Worm (Caenorhabditis elegans) whole organism, L1 larva: ENCODE data around the gene T04A8.18.
A peak's percentile ranks its signal among the peaks of the same experiment; 100 is the strongest.

Source experiments
- C04F5.9 ChIP-seq: sonication (generic microtip); optimal IDR thresholded peaks from 2 replicates; lab custom pipeline; 2016; ENCODE audit warnings: missing genetic modification characterization, missing compliant biosample characterization
- C16A3.4 ChIP-seq: fragments of 150-350 bp; optimal IDR thresholded peaks from 2 replicates; lab custom pipeline; 2014; ENCODE audit warnings: missing biosample characterization, missing genetic modification characterization
- F16B12.6 ChIP-seq: fragments of 150-350 bp; optimal IDR thresholded peaks from 2 replicates; lab custom pipeline; 2014; ENCODE audit warnings: missing biosample characterization, missing genetic modification characterization
- Y116A8C.19 ChIP-seq: sonication (generic microtip); optimal IDR thresholded peaks from 2 replicates; lab custom pipeline; 2016; ENCODE audit warnings: missing compliant biosample characterization, missing genetic modification characterization, borderline replicate concordance
- aha-1 ChIP-seq: fragments of 150-350 bp; optimal IDR thresholded peaks from 2 replicates; lab custom pipeline; 2014; ENCODE audit warnings: missing biosample characterization, missing genetic modification characterization
- alr-1 ChIP-seq: fragments of 200-800 bp; sonication (Bioruptor generic); optimal IDR thresholded peaks from 2 replicates; lab custom pipeline; 2018; ENCODE audit warnings: borderline replicate concordance, mild to moderate bottlenecking, missing genetic modification characterization, missing compliant biosample characterization
- ceh-63 ChIP-seq: fragments of 200-800 bp; sonication (Bioruptor generic); optimal IDR thresholded peaks from 2 replicates; lab custom pipeline; 2018; ENCODE audit warnings: mild to moderate bottlenecking, missing genetic modification characterization, missing compliant biosample characterization
- ceh-88 ChIP-seq: fragments of 200-800 bp; sonication (Bioruptor generic); IDR thresholded peaks from 2 replicates; pipeline ENCODE4 v1.3.6; 2022; ENCODE audit warnings: missing genetic modification characterization, missing compliant biosample characterization
- ceh-90 ChIP-seq: sonication (generic microtip); optimal IDR thresholded peaks from 2 replicates; lab custom pipeline; 2016; ENCODE audit warnings: missing genetic modification characterization, missing compliant biosample characterization
- ces-1 ChIP-seq: fragments of 150-350 bp; optimal IDR thresholded peaks from 2 replicates; lab custom pipeline; 2014; ENCODE audit warnings: missing biosample characterization, missing genetic modification reagents, missing genetic modification characterization
- dpl-1 ChIP-seq, 3 experiments: fragments of 150-350 bp in 2 of 3; sonication (generic microtip) in 1 of 3; optimal IDR thresholded peaks; 2 replicates each; lab custom pipeline; 2014 to 2017; ENCODE audit warnings: missing biosample characterization in 3 of 3, missing genetic modification characterization in 3 of 3, missing genetic modification reagents in 3 of 3
- efl-1 ChIP-seq, 4 experiments: fragments of 150-350 bp; optimal IDR thresholded peaks in 3 of 4; peaks in 1 of 4; 1 replicate in 1 of 4; 2 replicates in 3 of 4; lab custom pipeline; 2014; ENCODE audit warnings: missing biosample characterization in 2 of 4, missing genetic modification characterization in 2 of 4, missing genetic modification reagents in 2 of 4
- egl-27 ChIP-seq, 2 experiments: fragments of 150-350 bp in 1 of 2; sonication (generic microtip); optimal IDR thresholded peaks; 3 replicates each; lab custom pipeline; 2017 to 2018; ENCODE audit warnings: missing biosample characterization in 2 of 2, missing genetic modification characterization in 2 of 2, missing genetic modification reagents in 2 of 2
- elt-2 ChIP-seq: sonication (generic microtip); optimal IDR thresholded peaks from 2 replicates; lab custom pipeline; 2016; ENCODE audit warnings: missing genetic modification characterization, mild to moderate bottlenecking, inconsistent platforms, missing compliant biosample characterization, missing genetic modification reagents
- ets-5 ChIP-seq: fragments of 200-800 bp; sonication (Bioruptor generic); IDR thresholded peaks from 2 replicates; pipeline ENCODE4 v1.3.6; 2022; ENCODE audit warnings: missing genetic modification characterization, missing compliant biosample characterization
- fos-1 ChIP-seq: fragments of 150-350 bp; optimal IDR thresholded peaks from 2 replicates; lab custom pipeline; 2014; ENCODE audit warnings: missing biosample characterization, missing genetic modification characterization
- hlh-4 ChIP-seq: sonication (generic microtip); optimal IDR thresholded peaks from 2 replicates; lab custom pipeline; 2016; ENCODE audit warnings: mild to moderate bottlenecking, missing genetic modification characterization, missing compliant biosample characterization
- hpl-2 ChIP-seq: fragments of 150-350 bp; optimal IDR thresholded peaks from 2 replicates; lab custom pipeline; 2014; ENCODE audit warnings: missing biosample characterization, missing genetic modification reagents, missing genetic modification characterization
- isw-1 ChIP-seq: fragments of 200-800 bp; sonication (Bioruptor generic); IDR thresholded peaks from 2 replicates; pipeline ENCODE4 v1.3.6; 2022; ENCODE audit warnings: missing genetic modification characterization, missing compliant biosample characterization
- jun-1 ChIP-seq: fragments of 150-350 bp; optimal IDR thresholded peaks from 2 replicates; lab custom pipeline; 2014; ENCODE audit warnings: missing biosample characterization, missing genetic modification reagents, missing genetic modification characterization
- lin-13 ChIP-seq: fragments of 150-350 bp; optimal IDR thresholded peaks from 2 replicates; lab custom pipeline; 2014; ENCODE audit warnings: missing biosample characterization, missing genetic modification reagents, missing genetic modification characterization
- lin-14 ChIP-seq: fragments of 200-800 bp; sonication (Bioruptor generic); optimal IDR thresholded peaks from 2 replicates; lab custom pipeline; 2018; ENCODE audit warnings: mild to moderate bottlenecking, missing genetic modification characterization, moderate library complexity, missing compliant biosample characterization
- lin-35 ChIP-seq, 2 experiments: fragments of 150-350 bp; optimal IDR thresholded peaks; 2 replicates each; lab custom pipeline; 2014; ENCODE audit warnings: missing biosample characterization in 2 of 2, missing genetic modification characterization in 2 of 2, missing genetic modification reagents in 2 of 2
- lir-3 ChIP-seq: sonication (generic microtip); optimal IDR thresholded peaks from 2 replicates; lab custom pipeline; 2016; ENCODE audit warnings: mild to moderate bottlenecking, missing genetic modification characterization, moderate library complexity, missing compliant biosample characterization; ENCODE audit not compliant: poor library complexity
- mab-9 ChIP-seq: fragments of 200-800 bp; sonication (Bioruptor generic); IDR thresholded peaks from 2 replicates; pipeline ENCODE4 v1.3.6; 2022; ENCODE audit warnings: missing genetic modification reagents, missing genetic modification characterization, missing compliant biosample characterization
- mdl-1 ChIP-seq, 2 experiments: fragments of 150-350 bp; optimal IDR thresholded peaks; 2 replicates each; lab custom pipeline; 2014 to 2017; ENCODE audit warnings: missing biosample characterization in 2 of 2, missing genetic modification characterization in 2 of 2, inconsistent platforms in 1 of 2
- mep-1 ChIP-seq: fragments of 150-350 bp; optimal IDR thresholded peaks from 2 replicates; lab custom pipeline; 2014; ENCODE audit warnings: missing biosample characterization, missing genetic modification characterization
- nhr-11 ChIP-seq: fragments of 150-350 bp; optimal IDR thresholded peaks from 2 replicates; lab custom pipeline; 2014; ENCODE audit warnings: missing biosample characterization, missing genetic modification characterization
- nhr-19 ChIP-seq: fragments of 200-800 bp; sonication (Bioruptor generic); conservative IDR thresholded peaks from 2 replicates; pipeline ENCODE4 v1.3.6; 2022; ENCODE audit warnings: missing genetic modification characterization, missing compliant biosample characterization
- nhr-20 ChIP-seq: sonication (generic microtip); optimal IDR thresholded peaks from 2 replicates; lab custom pipeline; 2016; ENCODE audit warnings: mild to moderate bottlenecking, missing genetic modification characterization, missing compliant biosample characterization
- nhr-28 ChIP-seq: fragments of 150-350 bp; optimal IDR thresholded peaks from 2 replicates; lab custom pipeline; 2014; ENCODE audit warnings: missing biosample characterization, missing genetic modification characterization
- nhr-76 ChIP-seq: sonication (generic microtip); optimal IDR thresholded peaks from 2 replicates; lab custom pipeline; 2017; ENCODE audit warnings: missing biosample characterization, missing genetic modification characterization
- nhr-77 ChIP-seq: fragments of 150-350 bp; optimal IDR thresholded peaks from 2 replicates; lab custom pipeline; 2014; ENCODE audit warnings: missing biosample characterization, missing genetic modification characterization
- nhr-84 ChIP-seq: sonication (generic microtip); optimal IDR thresholded peaks from 2 replicates; lab custom pipeline; 2017; ENCODE audit warnings: missing biosample characterization, missing genetic modification characterization
- pqm-1 ChIP-seq: sonication (generic microtip); optimal IDR thresholded peaks from 3 replicates; lab custom pipeline; 2017; ENCODE audit warnings: missing biosample characterization, missing genetic modification characterization
- rnt-1 ChIP-seq: sonication (generic microtip); optimal IDR thresholded peaks from 2 replicates; lab custom pipeline; 2016; ENCODE audit warnings: mild to moderate bottlenecking, missing genetic modification characterization, moderate library complexity, missing compliant biosample characterization
- sox-4 ChIP-seq: sonication (generic microtip); optimal IDR thresholded peaks from 2 replicates; lab custom pipeline; 2016; ENCODE audit warnings: missing genetic modification characterization, missing compliant biosample characterization
- sptf-1 ChIP-seq: fragments of 150-350 bp; optimal IDR thresholded peaks from 2 replicates; lab custom pipeline; 2014; ENCODE audit warnings: missing biosample characterization, missing genetic modification characterization
- swsn-7 ChIP-seq: sonication (generic microtip); optimal IDR thresholded peaks from 2 replicates; lab custom pipeline; 2016; ENCODE audit warnings: missing genetic modification characterization, missing compliant biosample characterization
- unc-62 ChIP-seq: fragments of 150-350 bp; optimal IDR thresholded peaks from 2 replicates; lab custom pipeline; 2014; ENCODE audit warnings: missing biosample characterization, missing genetic modification reagents, missing genetic modification characterization
- unc-86 ChIP-seq: sonication (generic microtip); optimal IDR thresholded peaks from 2 replicates; lab custom pipeline; 2016; ENCODE audit warnings: missing genetic modification characterization, missing compliant biosample characterization
- vab-15 ChIP-seq: sonication (generic microtip); optimal IDR thresholded peaks from 2 replicates; lab custom pipeline; 2017; ENCODE audit warnings: missing genotype, mild to moderate bottlenecking, missing genetic modification characterization, missing compliant biosample characterization
- xbp-1 ChIP-seq: sonication (generic microtip); optimal IDR thresholded peaks from 2 replicates; lab custom pipeline; 2016; ENCODE audit warnings: missing genetic modification characterization, missing compliant biosample characterization
- zag-1 ChIP-seq: fragments of 150-350 bp; optimal IDR thresholded peaks from 2 replicates; lab custom pipeline; 2014; ENCODE audit warnings: missing biosample characterization, missing genetic modification characterization
- zip-4 ChIP-seq: fragments of 200-800 bp; sonication (Bioruptor generic); optimal IDR thresholded peaks from 2 replicates; lab custom pipeline; 2018; ENCODE audit warnings: mild to moderate bottlenecking, missing genetic modification characterization, moderate library complexity, missing compliant biosample characterization

Gene T04A8.18

DNA sequence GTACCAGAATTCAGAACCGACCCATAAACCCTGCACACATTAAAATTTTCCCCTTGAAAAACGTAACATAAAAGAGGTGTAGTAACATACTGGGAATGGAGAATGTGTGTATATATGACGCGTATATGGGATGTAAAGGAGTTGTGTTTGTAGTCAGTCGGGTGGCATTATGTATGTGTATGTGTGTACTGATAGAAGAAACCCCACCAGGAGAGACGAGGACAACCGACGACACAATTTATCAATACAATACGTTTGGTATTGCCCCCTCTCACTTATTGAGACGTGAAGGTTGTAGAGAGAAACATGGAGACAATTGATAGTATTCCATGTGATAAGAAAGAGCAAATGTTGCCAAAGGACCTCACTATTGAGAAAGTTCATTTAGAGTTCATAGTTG, 40.9 kb upstream of the T04A8.18 start:
- TF ChIP-seq alr-1 (tag; lab: Kevin White, UChicago) (no peak), zag-1 (tag; lab: Kevin White, UChicago) (no peak), ces-1 (GFP tag; lab: Kevin White, UChicago) (no peak), rnt-1 (tag; lab: Kevin White, UChicago) (no peak), C16A3.4 (no peak), lin-13 (no peak), nhr-11 (no peak), swsn-7 (tag; lab: Kevin White, UChicago) (no peak), pqm-1 (tag; lab: Kevin White, UChicago) (peak; percentile 25), sptf-1 (tag; lab: Kevin White, UChicago) (no peak), lin-35 (GFP tag; optimal IDR thresholded peaks at IDR 0.05; lab: Kevin White, UChicago) (peak in 1 of 2 experiments; percentile 20), Y116A8C.19 (tag; lab: Kevin White, UChicago) (no peak), lin-14 (peak; percentile 3), C04F5.9 (tag; lab: Kevin White, UChicago) (no peak), lir-3 (tag; lab: Kevin White, UChicago) (no peak), nhr-76 (tag; lab: Kevin White, UChicago) (no peak), hlh-4 (tag; lab: Kevin White, UChicago) (no peak), xbp-1 (tag; lab: Kevin White, UChicago) (no peak), jun-1 (no peak), ceh-88 (GFP tag; lab: Robert Waterston, UW) (no peak), ets-5 (no peak), sox-4 (tag; lab: Kevin White, UChicago) (no peak), nhr-19 (no peak), isw-1 (no peak), nhr-77 (tag; lab: Kevin White, UChicago) (no peak), efl-1 (optimal IDR thresholded peaks at IDR 0.05; lab: Kevin White, UChicago) (no peak), efl-1 (GFP tag; optimal IDR thresholded peaks at IDR 0.05 in 1 of 2; lab: Kevin White, UChicago) (peak in 1 of 2 experiments; percentile 59), F16B12.6 (tag; lab: Kevin White, UChicago) (no peak), unc-86 (no peak), fos-1 (tag; lab: Kevin White, UChicago) (no peak), ceh-63 (GFP tag; lab: Kevin White, UChicago) (no peak), unc-62 (no peak), mdl-1 (tag; optimal IDR thresholded peaks at IDR 0.05; lab: Kevin White, UChicago) (no peak), nhr-84 (tag; lab: Kevin White, UChicago) (no peak), mep-1 (tag; lab: Kevin White, UChicago) (no peak), ceh-90 (tag; lab: Kevin White, UChicago) (no peak), egl-27 (tag; optimal IDR thresholded peaks at IDR 0.05; lab: Kevin White, UChicago) (no peak), zip-4 (no peak), elt-2 (tag; lab: Kevin White, UChicago) (peak; percentile 46), aha-1 (no peak)
- TF ChIP-seq, all 84 proteins: peak for 5

DNA sequence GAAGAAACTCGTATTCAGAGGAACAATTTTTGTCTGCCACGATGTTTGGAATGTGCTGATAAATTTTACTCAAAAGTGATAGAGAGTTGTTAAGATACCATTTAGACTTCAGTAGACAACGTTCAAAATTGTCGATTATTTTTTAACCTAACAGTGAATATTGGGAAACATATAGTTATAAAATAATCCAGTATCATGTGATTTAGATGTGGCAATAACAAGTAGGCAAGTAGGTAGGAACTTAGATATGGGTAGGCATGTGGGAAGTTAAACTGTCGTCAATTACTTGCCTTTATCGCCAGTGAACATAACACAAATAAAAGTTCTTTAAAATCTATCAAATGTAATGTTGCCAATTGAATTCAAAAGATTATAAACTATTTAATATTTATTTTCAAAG, 37.5 kb upstream of the T04A8.18 start, which contains the start of gene T23F11.11:
T23F11.11 (minus strand) TSS at position 101 of the 400 bp plus-strand sequence.
- no peak for TF ChIP-seq zag-1 (tag; lab: Kevin White, UChicago)
- no peak for TF ChIP-seq sox-4 (tag; lab: Kevin White, UChicago)
- TF ChIP-seq zip-4: no peak
- TF ChIP-seq dpl-1 (GFP tag; optimal IDR thresholded peaks at IDR 0.05; lab: Kevin White, UChicago): no peak
- no peak for TF ChIP-seq nhr-20 (tag; lab: Kevin White, UChicago)
- no peak for TF ChIP-seq nhr-28 (tag; lab: Kevin White, UChicago)
- TF ChIP-seq vab-15 (tag; lab: Kevin White, UChicago): no peak
- TF ChIP-seq hpl-2: no peak
- TF ChIP-seq rnt-1 (tag; lab: Kevin White, UChicago): no peak
- no peak for TF ChIP-seq ceh-63 (GFP tag; lab: Kevin White, UChicago)
- TF ChIP-seq mab-9 (GFP tag; lab: Robert Waterston, UW): no peak
- TF ChIP-seq, all 84 proteins: peak for 0
